Worm (Caenorhabditis elegans) whole organism, L2 larva: ENCODE results near the gene gut-2.

Experiments
- C34F6.9 ChIP-seq: fragments of 150-350 bp; optimal IDR thresholded peaks from 2 replicates; lab custom pipeline; 2014; ENCODE audit warnings: missing biosample characterization, missing genetic modification characterization
- F13H6.1 ChIP-seq: sonication (generic microtip); optimal IDR thresholded peaks from 2 replicates; lab custom pipeline; 2016; ENCODE audit warnings: missing genetic modification characterization, missing compliant biosample characterization
- Y55F3AM.14 ChIP-seq: fragments of 200-800 bp; sonication (Bioruptor generic); optimal IDR thresholded peaks from 2 replicates; lab custom pipeline; 2018; ENCODE audit warnings: mild to moderate bottlenecking, missing genetic modification characterization, missing compliant biosample characterization
- ZK546.5 ChIP-seq: sonication (generic microtip); optimal IDR thresholded peaks from 2 replicates; lab custom pipeline; 2017; ENCODE audit warnings: missing biosample characterization, missing genetic modification characterization
- alr-1 ChIP-seq: fragments of 150-350 bp; optimal IDR thresholded peaks from 2 replicates; lab custom pipeline; 2014; ENCODE audit warnings: missing biosample characterization, missing genetic modification characterization
- aly-2 ChIP-seq: fragments of 150-350 bp; optimal IDR thresholded peaks from 2 replicates; lab custom pipeline; 2014; ENCODE audit warnings: missing biosample characterization, missing genetic modification characterization
- ama-1 ChIP-seq: fragments of 150-350 bp; optimal IDR thresholded peaks from 2 replicates; lab custom pipeline; 2018; ENCODE audit warnings: inconsistent platforms
- blmp-1 ChIP-seq: sonication (generic microtip); optimal IDR thresholded peaks from 2 replicates; lab custom pipeline; 2017; ENCODE audit warnings: missing genetic modification characterization, mild to moderate bottlenecking, missing compliant biosample characterization, antibody characterized with exemption, moderate library complexity; ENCODE audit not compliant: insufficient read depth
- crh-2 ChIP-seq: sonication (generic microtip); optimal IDR thresholded peaks from 2 replicates; lab custom pipeline; 2017; ENCODE audit warnings: missing biosample characterization, missing genetic modification characterization
- egl-27 ChIP-seq: sonication (generic microtip); optimal IDR thresholded peaks from 3 replicates; lab custom pipeline; 2017; ENCODE audit warnings: missing biosample characterization, missing genetic modification reagents, missing genetic modification characterization
- elt-3 ChIP-seq: sonication (generic microtip); optimal IDR thresholded peaks from 2 replicates; lab custom pipeline; 2017; ENCODE audit warnings: missing biosample characterization, missing genetic modification characterization
- fos-1 ChIP-seq: fragments of 150-350 bp; optimal IDR thresholded peaks from 2 replicates; lab custom pipeline; 2014; ENCODE audit warnings: missing biosample characterization, missing genetic modification characterization
- gmeb-1 ChIP-seq: fragments of 150-350 bp; optimal IDR thresholded peaks from 2 replicates; lab custom pipeline; 2014; ENCODE audit warnings: missing biosample characterization, missing genetic modification characterization
- lin-11 ChIP-seq: fragments of 150-350 bp; sonication (generic microtip); optimal IDR thresholded peaks from 2 replicates; lab custom pipeline; 2014; ENCODE audit warnings: missing biosample characterization, missing genetic modification characterization, inconsistent platforms, mixed read lengths
- lin-13 ChIP-seq: fragments of 150-350 bp; optimal IDR thresholded peaks from 2 replicates; lab custom pipeline; 2014; ENCODE audit warnings: missing biosample characterization, missing genetic modification reagents, missing genetic modification characterization
- lin-39 ChIP-seq: fragments of 150-350 bp; optimal IDR thresholded peaks from 2 replicates; lab custom pipeline; 2014; ENCODE audit warnings: missing biosample characterization, missing genetic modification reagents, missing genetic modification characterization
- lsy-2 ChIP-seq, 2 experiments: fragments of 150-350 bp in 1 of 2; sonication (generic microtip) in 1 of 2; optimal IDR thresholded peaks; 2 replicates each; lab custom pipeline; 2014 to 2017; ENCODE audit warnings: missing biosample characterization in 2 of 2, missing genetic modification characterization in 2 of 2
- mab-5 ChIP-seq: fragments of 150-350 bp; optimal IDR thresholded peaks from 2 replicates; lab custom pipeline; 2014; ENCODE audit warnings: missing biosample characterization, missing genetic modification characterization
- mbf-1 ChIP-seq: sonication (generic microtip); optimal IDR thresholded peaks from 2 replicates; lab custom pipeline; 2017; ENCODE audit warnings: missing biosample characterization, missing genetic modification characterization
- mdl-1 ChIP-seq, 2 experiments: fragments of 150-350 bp in 1 of 2; sonication (generic microtip) in 1 of 2; optimal IDR thresholded peaks; 2 replicates each; lab custom pipeline; 2017; ENCODE audit warnings: missing biosample characterization in 2 of 2, missing genetic modification characterization in 2 of 2
- nhr-10 ChIP-seq: sonication (generic microtip); optimal IDR thresholded peaks from 2 replicates; lab custom pipeline; 2017; ENCODE audit warnings: missing biosample characterization, missing genetic modification characterization
- nhr-12 ChIP-seq: fragments of 150-350 bp; optimal IDR thresholded peaks from 2 replicates; lab custom pipeline; 2014; ENCODE audit warnings: missing biosample characterization, missing genetic modification characterization
- nhr-129 ChIP-seq: fragments of 150-350 bp; optimal IDR thresholded peaks from 2 replicates; lab custom pipeline; 2014; ENCODE audit warnings: missing biosample characterization, missing genetic modification characterization
- nhr-23 ChIP-seq: fragments of 150-350 bp; optimal IDR thresholded peaks from 2 replicates; lab custom pipeline; 2014; ENCODE audit warnings: missing biosample characterization, missing genetic modification reagents, missing genetic modification characterization
- nhr-25 ChIP-seq: fragments of 150-350 bp; sonication (generic microtip); optimal IDR thresholded peaks from 3 replicates; lab custom pipeline; 2014; ENCODE audit warnings: missing biosample characterization, missing genetic modification characterization
- nhr-77 ChIP-seq: fragments of 150-350 bp; optimal IDR thresholded peaks from 2 replicates; lab custom pipeline; 2014; ENCODE audit warnings: missing biosample characterization, missing genetic modification characterization
- peb-1 ChIP-seq: fragments of 150-350 bp; optimal IDR thresholded peaks from 2 replicates; lab custom pipeline; 2014; ENCODE audit warnings: missing biosample characterization, missing genetic modification characterization
- skn-1 ChIP-seq: sonication (generic microtip); optimal IDR thresholded peaks from 2 replicates; lab custom pipeline; 2017; ENCODE audit warnings: missing biosample characterization, missing genetic modification characterization
- sma-9 ChIP-seq, 2 experiments: fragments of 150-350 bp in 1 of 2; sonication (generic microtip) in 1 of 2; optimal IDR thresholded peaks; 2 replicates each; lab custom pipeline; 2014 to 2016; ENCODE audit warnings: missing genetic modification characterization in 2 of 2, mild to moderate bottlenecking in 1 of 2, missing biosample characterization in 1 of 2, missing compliant biosample characterization in 1 of 2, missing genetic modification reagents in 1 of 2, moderate library complexity in 1 of 2
- snpc-4 ChIP-seq: fragments of 150-350 bp; optimal IDR thresholded peaks from 2 replicates; lab custom pipeline; 2014; ENCODE audit warnings: missing biosample characterization, missing genetic modification characterization
- unc-39 ChIP-seq: fragments of 150-350 bp; optimal IDR thresholded peaks from 2 replicates; lab custom pipeline; 2014; ENCODE audit warnings: missing biosample characterization, missing genetic modification characterization
- unc-55 ChIP-seq: fragments of 150-350 bp; sonication (generic microtip); optimal IDR thresholded peaks from 3 replicates; lab custom pipeline; 2014; ENCODE audit warnings: missing biosample characterization, missing genetic modification reagents, missing genetic modification characterization
- ztf-11 ChIP-seq: sonication (generic microtip); optimal IDR thresholded peaks from 2 replicates; lab custom pipeline; 2017; ENCODE audit warnings: missing biosample characterization, missing genetic modification characterization
- ztf-4 ChIP-seq: fragments of 150-350 bp; optimal IDR thresholded peaks from 2 replicates; lab custom pipeline; 2014; ENCODE audit warnings: missing biosample characterization, missing genetic modification characterization

Gene gut-2

ce11 chrV:13472062-13472461 lies 25.4 kb upstream of the gut-2 start:
- TF ChIP-seq sma-9 (GFP tag; optimal IDR thresholded peaks at IDR 0.05; lab: Kevin White, UChicago): peak; percentile 19
- TF ChIP-seq sma-9 (tag; optimal IDR thresholded peaks at IDR 0.05; lab: Kevin White, UChicago): no peak
- peak; percentile 10 for TF ChIP-seq nhr-129 (tag; lab: Kevin White, UChicago)
- TF ChIP-seq nhr-23: no peak
- TF ChIP-seq C34F6.9 (tag; lab: Kevin White, UChicago): peak; percentile 25
- TF ChIP-seq, all 48 proteins: peak for 3

ce11 chrV:13473467-13473866 lies 24.0 kb upstream of the gut-2 start, which contains the start of gene T10G3.1:
TSS of gene T10G3.1 (minus strand) at chrV:13473679.
- TF ChIP-seq mbf-1 (tag; lab: Kevin White, UChicago) (no peak), lsy-2 (tag; optimal IDR thresholded peaks at IDR 0.05; lab: Kevin White, UChicago) (peak in 1 of 2 experiments; percentile 27), nhr-129 (tag; lab: Kevin White, UChicago) (peak; percentile 62), crh-2 (tag; lab: Kevin White, UChicago) (no peak), nhr-10 (tag; lab: Kevin White, UChicago) (no peak), unc-39 (tag; lab: Kevin White, UChicago) (no peak), mab-5 (peak; percentile 8)

ce11 chrV:13476350-13476749 lies 21.1 kb upstream of the gut-2 start, which contains the start of gene T10G3.8:
TSS of gene T10G3.8 (minus strand) at chrV:13476450.
- TF ChIP-seq nhr-10 (tag; lab: Kevin White, UChicago): no peak
- no peak for TF ChIP-seq C34F6.9 (tag; lab: Kevin White, UChicago)
- TF ChIP-seq fos-1 (tag; lab: Kevin White, UChicago): no peak
- no peak for TF ChIP-seq nhr-129 (tag; lab: Kevin White, UChicago)
- TF ChIP-seq gmeb-1: no peak
- no peak for TF ChIP-seq crh-2 (tag; lab: Kevin White, UChicago)
- TF ChIP-seq lin-39 (tag; lab: Kevin White, UChicago): no peak
- no peak for TF ChIP-seq ztf-11 (tag; lab: Kevin White, UChicago)
- TF ChIP-seq elt-3 (tag; lab: Kevin White, UChicago): no peak
- no peak for TF ChIP-seq snpc-4 (tag; lab: Kevin White, UChicago)
- TF ChIP-seq Y55F3AM.14: no peak
- TF ChIP-seq mab-5: no peak
- no peak for TF ChIP-seq lsy-2 (tag; optimal IDR thresholded peaks at IDR 0.05; lab: Kevin White, UChicago)
- TF ChIP-seq nhr-25: no peak
- no peak for TF ChIP-seq lin-11 (tag; lab: Kevin White, UChicago)
- TF ChIP-seq skn-1 (tag; lab: Kevin White, UChicago): no peak
- TF ChIP-seq mbf-1 (tag; lab: Kevin White, UChicago): no peak
- no peak for TF ChIP-seq nhr-12 (tag; lab: Kevin White, UChicago)
- TF ChIP-seq, all 48 proteins: peak for 0

ce11 chrV:13479766-13480165 lies 17.7 kb upstream of the gut-2 start, which contains the start of gene T10G3.2:
TSS of gene T10G3.2 (minus strand) at chrV:13479866.
- TF ChIP-seq lin-13 (GFP tag; lab: Kevin White, UChicago) (no peak), ZK546.5 (tag; lab: Kevin White, UChicago) (no peak), gmeb-1 (no peak), nhr-10 (tag; lab: Kevin White, UChicago) (no peak), blmp-1 (tag; lab: Kevin White, UChicago) (no peak), nhr-77 (tag; lab: Kevin White, UChicago) (no peak), unc-55 (GFP tag; lab: Kevin White, UChicago) (no peak), peb-1 (tag; lab: Kevin White, UChicago) (no peak), aly-2 (no peak), sma-9 (GFP tag; optimal IDR thresholded peaks at IDR 0.05; lab: Kevin White, UChicago) (no peak), sma-9 (tag; optimal IDR thresholded peaks at IDR 0.05; lab: Kevin White, UChicago) (no peak), ama-1 (no peak), fos-1 (tag; lab: Kevin White, UChicago) (no peak), mab-5 (no peak), F13H6.1 (tag; lab: Kevin White, UChicago) (no peak), egl-27 (tag; lab: Kevin White, UChicago) (no peak), skn-1 (tag; lab: Kevin White, UChicago) (no peak)

- TF ChIP-seq gmeb-1 (no peak), mdl-1 (tag; optimal IDR thresholded peaks at IDR 0.05; lab: Kevin White, UChicago) (no peak), mbf-1 (tag; lab: Kevin White, UChicago) (no peak), ztf-4 (tag; lab: Kevin White, UChicago) (no peak), fos-1 (tag; lab: Kevin White, UChicago) (no peak), lin-11 (tag; lab: Kevin White, UChicago) (no peak), lin-39 (tag; lab: Kevin White, UChicago) (no peak), alr-1 (tag; lab: Kevin White, UChicago) (no peak), nhr-12 (tag; lab: Kevin White, UChicago) (no peak)
Measured at ce11 chrV:13484339-13484738, 13.2 kb upstream of the gut-2 start, which contains the start of gene T10G3.4. TSS of gene T10G3.4 (minus strand) at chrV:13484439.
